Fruit fly (Drosophila melanogaster) whole organism, embryonic: Measurements from ENCODE around the gene Eig71Ec.
A peak's percentile ranks its signal among the peaks of the same experiment; 100 is the strongest.

Experiments
- CG4360 ChIP-seq: fragments of 200-800 bp; sonication (Bioruptor generic); IDR thresholded peaks from 2 replicates; pipeline ENCODE4 v1.3.6; 2022; ENCODE audit warnings: missing biosample characterization, missing genetic modification characterization
- CG7839 ChIP-seq: fragments of 200-800 bp; sonication (Bioruptor generic); optimal IDR thresholded peaks from 3 replicates; lab custom pipeline; 2018; ENCODE audit warnings: missing biosample characterization, mild to moderate bottlenecking, missing genetic modification characterization, moderate library complexity
- Dll ChIP-seq: fragments of 200-800 bp; sonication (Bioruptor generic); IDR thresholded peaks from 4 replicates; pipeline ENCODE4 v1.3.6; 2022; ENCODE audit warnings: missing biosample characterization, missing genetic modification characterization; ENCODE audit not compliant: partially characterized antibody
- ash1 ChIP-seq: fragments of 200-800 bp; sonication (Bioruptor generic); optimal IDR thresholded peaks from 2 replicates; lab custom pipeline; 2018; ENCODE audit warnings: missing biosample characterization, mild to moderate bottlenecking, missing genetic modification characterization
- ken ChIP-seq: fragments of 200-800 bp; sonication (Bioruptor generic); IDR thresholded peaks from 3 replicates; pipeline ENCODE4 v1.3.6; 2022; ENCODE audit warnings: missing biosample characterization, missing genetic modification characterization

- TF ChIP-seq ash1 (GFP tag; lab: Kevin White, UChicago) (no peak), CG4360 (GFP tag; lab: Robert Waterston, UW) (no peak), CG7839 (tag; lab: Kevin White, UChicago) (peak; percentile 44), Dll (no peak), ken (GFP tag; lab: Robert Waterston, UW) (no peak)
These were observed 35.6 kb downstream of the Eig71Ec start for dm6 chr3L:15616490-15616889.
